Worm (Caenorhabditis elegans): Measurements from ENCODE around the gene F22F7.11.
A peak's percentile ranks its signal among the peaks of the same experiment; 100 is the strongest.
"Not testable (repeated sequence)": the region's sequence is repeated elsewhere in the genome, so short reads cannot be mapped to it uniquely, and the experiment has no call there.

- TF ChIP-seq nfyb-1 (GFP tag; IDR thresholded peaks at IDR 0.05); hlh-26 (GFP tag; conservative IDR thresholded peaks at IDR 0.05); unc-62 (GFP tag; optimal IDR thresholded peaks at IDR 0.05); athp-1 (tag; optimal IDR thresholded peaks at IDR 0.05); K11D2.4 (GFP tag; IDR thresholded peaks at IDR 0.05); nhr-90 (tag; optimal IDR thresholded peaks at IDR 0.05); rpc-1 (optimal IDR thresholded peaks at IDR 0.05); rpc-1 (tag; optimal IDR thresholded peaks at IDR 0.05); T26A5.8 (tag; optimal IDR thresholded peaks at IDR 0.05); fkh-3 (tag; optimal IDR thresholded peaks at IDR 0.05): not testable (repeated sequence)
- TF ChIP-seq snpc-4 (GFP tag; optimal IDR thresholded peaks at IDR 0.05) (peak; percentile 7), snpc-4 (tag; optimal IDR thresholded peaks at IDR 0.05) (peak in 3 of 4 experiments; percentile 51 to 88 (median 73)), hmg-1.2 (GFP tag; IDR thresholded peaks at IDR 0.05) (peak; percentile 89)
Measured at ce11 chrV:2090321-2090720, 29.3 kb upstream of the F22F7.11 start, which contains the start of gene ztf-28.
